Fruit fly (Drosophila melanogaster): ENCODE results near the gene CG10761.
A peak's percentile ranks its signal among the peaks of the same experiment; 100 is the strongest.

The CG10761 gene

dm6 chrX:8113386-8114279, 49.0 kb downstream of the CG10761 start:
- no peak for TF ChIP-seq CG17806 (tag; optimal IDR thresholded peaks at IDR 0.05)
- no peak for TF ChIP-seq CG8159 (tag; optimal IDR thresholded peaks at IDR 0.05)
- TF ChIP-seq CG15710 (tag; optimal IDR thresholded peaks at IDR 0.05), result peak; percentile 8
- no peak; the same call in 1 of the 2 replicates for TF ChIP-seq CG32121 (GFP tag; IDR thresholded peaks at IDR 0.05)
- 0 out of 3 replicates have a peak, but pooled peaks have one; percentile 10 for TF ChIP-seq fd96Ca (GFP tag; IDR thresholded peaks at IDR 0.05)
- no peak for TF ChIP-seq EcR (GFP tag; optimal IDR thresholded peaks at IDR 0.05)
- TF ChIP-seq rn (GFP tag; IDR thresholded peaks at IDR 0.05), result no peak
- no peak for TF ChIP-seq Pif1A (GFP tag; optimal IDR thresholded peaks at IDR 0.05)
- no peak for TF ChIP-seq CG8301 (tag; optimal IDR thresholded peaks at IDR 0.05)
- TF ChIP-seq CG10348 (GFP tag; IDR thresholded peaks at IDR 0.05), result no peak
- no peak for TF ChIP-seq Pif1B (GFP tag; optimal IDR thresholded peaks at IDR 0.05)
- TF ChIP-seq CG4496 (GFP tag; IDR thresholded peaks at IDR 0.05), result no peak
- no peak for TF ChIP-seq D1 (tag; optimal IDR thresholded peaks at IDR 0.05)
- TF ChIP-seq CG34367 (tag; optimal IDR thresholded peaks at IDR 0.05), result no peak
- peak; percentile 5 for TF ChIP-seq CG9948 (tag; optimal IDR thresholded peaks at IDR 0.05)
- TF ChIP-seq Ets98B (GFP tag; IDR thresholded peaks at IDR 0.05), result no peak
- no peak for TF ChIP-seq CG14655 (GFP tag; optimal IDR thresholded peaks at IDR 0.05)
- TF ChIP-seq CG12605 (GFP tag; IDR thresholded peaks at IDR 0.05), result no peak
- TF ChIP-seq gl (tag; optimal IDR thresholded peaks at IDR 0.05), result no peak
- TF ChIP-seq Snoo (tag; optimal IDR thresholded peaks at IDR 0.05), result no peak
- TF ChIP-seq CG13204 (GFP tag; optimal IDR thresholded peaks at IDR 0.05), result no peak

- TF ChIP-seq CG4496 (GFP tag; IDR thresholded peaks at IDR 0.05) (no peak), gl (tag; optimal IDR thresholded peaks at IDR 0.05) (no peak), fd96Ca (GFP tag; IDR thresholded peaks at IDR 0.05) (0 out of 3 replicates have a peak, but pooled peaks have one; percentile 14), EcR (GFP tag; optimal IDR thresholded peaks at IDR 0.05) (no peak), Ets98B (GFP tag; IDR thresholded peaks at IDR 0.05) (no peak)
Observed at dm6 chrX:8112715-8113114, 49.9 kb downstream of the CG10761 start.
